Worm (Caenorhabditis elegans) whole organism, L2 larva: ENCODE measurements around the gene F59A7.5.

Experiments
- lin-13 ChIP-seq: fragments of 150-350 bp; optimal IDR thresholded peaks from 2 replicates; lab custom pipeline; 2014; ENCODE audit warnings: missing biosample characterization, missing genetic modification reagents, missing genetic modification characterization
- nhr-25 ChIP-seq: fragments of 150-350 bp; sonication (generic microtip); optimal IDR thresholded peaks from 3 replicates; lab custom pipeline; 2014; ENCODE audit warnings: missing biosample characterization, missing genetic modification characterization

DNA sequence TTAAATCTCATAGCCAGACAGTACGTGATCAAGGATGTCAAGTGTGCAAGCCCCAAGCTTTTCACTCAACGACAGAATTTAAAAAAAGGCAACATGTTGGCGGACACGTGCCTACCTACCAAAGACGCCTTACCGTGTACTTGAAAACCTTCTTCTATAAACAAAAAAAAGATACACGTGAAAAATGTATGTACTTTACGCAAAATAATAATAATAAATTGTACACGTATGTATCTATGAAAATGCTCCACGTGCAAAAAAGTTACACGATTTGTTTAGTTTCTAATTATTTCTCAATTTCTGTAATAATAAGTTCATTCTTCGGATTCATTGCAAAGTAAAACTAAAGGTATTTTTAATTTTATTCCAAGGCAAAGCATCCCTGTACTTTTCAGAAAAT is 17.8 kb upstream of the F59A7.5 start, which contains the start of gene cysl-4:
- TF ChIP-seq nhr-25 (tag; lab: Kevin White, UChicago), result no peak
- TF ChIP-seq lin-13, result no peak
